Worm (Caenorhabditis elegans) whole organism, early embryonic: ENCODE data around the gene F53F4.11.

Experiments used
- B0310.2 ChIP-seq: sonication (generic microtip); optimal IDR thresholded peaks from 2 replicates; lab custom pipeline; 2016; ENCODE audit warnings: mild to moderate bottlenecking, missing genetic modification characterization, missing compliant biosample characterization
- F13C5.2 ChIP-seq: sonication (generic microtip); optimal IDR thresholded peaks from 2 replicates; lab custom pipeline; 2017; ENCODE audit warnings: mild to moderate bottlenecking, missing genetic modification characterization, inconsistent platforms, missing compliant biosample characterization
- ama-1 ChIP-seq: fragments of 150-350 bp; optimal IDR thresholded peaks from 2 replicates; lab custom pipeline; 2014
- ceh-13 ChIP-seq: fragments of 200-800 bp; sonication (Bioruptor generic); optimal IDR thresholded peaks from 2 replicates; lab custom pipeline; 2018; ENCODE audit warnings: mild to moderate bottlenecking, missing genetic modification characterization, missing compliant biosample characterization
- ceh-36 ChIP-seq: sonication (generic microtip); optimal IDR thresholded peaks from 2 replicates; lab custom pipeline; 2016; ENCODE audit warnings: missing genetic modification characterization, inconsistent platforms, missing compliant biosample characterization
- ets-7 ChIP-seq: sonication (generic microtip); optimal IDR thresholded peaks from 2 replicates; lab custom pipeline; 2016; ENCODE audit warnings: missing genotype, missing genetic modification characterization, missing compliant biosample characterization
- hmbx-1 ChIP-seq: sonication (generic microtip); optimal IDR thresholded peaks from 2 replicates; lab custom pipeline; 2016; ENCODE audit warnings: mild to moderate bottlenecking, missing genetic modification characterization, missing compliant biosample characterization
- hmg-4 ChIP-seq: fragments of 200-800 bp; sonication (Bioruptor generic); optimal IDR thresholded peaks from 2 replicates; lab custom pipeline; 2018; ENCODE audit warnings: mild to moderate bottlenecking, missing genetic modification characterization, missing compliant biosample characterization
- hnd-1 ChIP-seq: sonication (generic microtip); optimal IDR thresholded peaks from 2 replicates; lab custom pipeline; 2016; ENCODE audit warnings: missing genetic modification characterization, missing compliant biosample characterization
- tbx-11 ChIP-seq: fragments of 200-800 bp; sonication (Bioruptor generic); IDR thresholded peaks from 2 replicates; pipeline ENCODE4 v1.3.6; 2022; ENCODE audit warnings: missing genetic modification characterization, missing compliant biosample characterization
- tra-4 ChIP-seq: sonication (generic microtip); optimal IDR thresholded peaks from 2 replicates; lab custom pipeline; 2017; ENCODE audit warnings: missing genetic modification characterization, missing compliant biosample characterization

DNA sequence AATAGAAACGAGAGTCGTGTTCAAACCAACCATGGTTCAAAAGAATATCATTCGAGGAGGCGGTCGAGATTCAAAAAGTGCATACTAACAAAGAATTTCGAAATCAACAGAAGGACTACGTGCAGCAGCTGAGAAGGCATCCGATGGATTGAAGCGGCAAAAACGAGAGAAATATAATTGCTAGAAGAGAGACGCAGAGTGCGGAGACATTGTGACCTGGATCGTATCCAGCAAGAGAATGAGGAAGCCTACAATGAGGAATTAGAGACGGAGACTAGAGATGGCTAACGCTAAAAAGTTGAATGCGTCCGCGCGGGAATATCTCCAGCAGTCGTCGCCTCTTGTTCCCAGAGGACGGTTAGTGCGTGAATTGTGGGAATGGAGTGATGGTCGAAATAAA, 14.5 kb downstream of the F53F4.11 start:
- TF ChIP-seq ama-1 (no peak), hnd-1 (no peak), hmg-4 (GFP tag; lab: Kevin White, UChicago) (no peak), tra-4 (tag; lab: Kevin White, UChicago) (no peak), ceh-36 (tag; lab: Kevin White, UChicago) (no peak), hmbx-1 (no peak), ceh-13 (no peak), F13C5.2 (tag; lab: Kevin White, UChicago) (no peak), B0310.2 (no peak), ets-7 (no peak), tbx-11 (no peak)
